Fruit fly (Drosophila melanogaster) whole organism, larva: ENCODE results near the gene CG14965.

Experiments used
- noc ChIP-seq: fragments of 200-800 bp; sonication (Bioruptor generic); optimal IDR thresholded peaks from 3 replicates; lab custom pipeline; 2019; ENCODE audit warnings: missing biosample characterization, mild to moderate bottlenecking, missing genetic modification characterization, moderate library complexity

The CG14965 gene

DNA sequence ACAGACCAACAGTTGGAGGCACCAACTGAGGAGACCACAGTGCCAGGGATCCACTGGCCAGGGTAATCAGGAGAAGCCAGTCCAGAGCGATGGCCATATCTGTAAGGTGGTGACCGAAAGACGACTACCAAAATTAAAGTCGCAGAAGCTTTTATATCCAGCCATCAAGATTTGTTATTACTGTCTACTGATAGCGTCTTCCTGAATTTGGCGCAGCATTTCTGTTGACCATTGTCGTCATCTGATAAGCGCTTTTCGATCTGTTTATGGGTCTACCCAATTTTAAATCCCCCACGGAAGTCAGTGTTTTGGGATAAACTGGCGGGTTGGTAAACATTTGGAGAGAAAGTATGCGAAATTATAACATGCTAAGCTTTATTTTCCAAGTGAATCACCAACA is 19.8 kb downstream of the CG14965 start, which contains the start of gene CG14963:
Gene CG14963 (minus strand): TSS at position 101 of the 400 bp plus-strand sequence.
- TF ChIP-seq noc (tag; lab: Kevin White, UChicago), result no peak

dm6 chr3L:3169107-3169506 is 23.2 kb downstream of the CG14965 start, which contains the start of the genes CG32278 and CG32281:
Gene CG32278 (plus strand): TSS chr3L:3169286.
Gene CG32281 (plus strand): TSS chr3L:3169375.
- TF ChIP-seq noc (tag; lab: Kevin White, UChicago), result no peak

dm6 chr3L:3166200-3166695 is 26.0 kb downstream of the CG14965 start, which contains the start of gene Asciz:
Gene Asciz (minus strand): TSS chr3L:3166250.
- no peak for TF ChIP-seq noc (tag; lab: Kevin White, UChicago)

DNA sequence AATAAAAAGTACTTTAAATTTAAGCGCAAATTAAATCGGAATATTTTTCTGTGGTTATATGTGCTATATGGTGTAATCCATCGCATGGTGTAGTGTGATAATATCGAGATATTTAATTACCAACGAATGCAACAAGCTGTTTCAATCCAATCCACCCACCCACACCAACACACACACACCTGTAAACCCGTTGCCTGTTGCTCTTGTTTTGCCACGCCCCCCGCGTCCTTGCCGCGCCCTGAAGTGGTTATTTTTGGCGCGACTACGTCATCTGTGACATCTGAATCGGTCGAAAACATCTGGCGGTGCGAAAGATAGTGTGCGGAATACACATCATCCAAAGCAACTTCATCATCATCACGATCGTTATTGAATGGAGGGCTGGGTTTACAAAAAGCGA is 26.9 kb downstream of the CG14965 start:
- no peak for TF ChIP-seq noc (tag; lab: Kevin White, UChicago)

dm6 chr3L:3164951-3165350 is 27.3 kb downstream of the CG14965 start, which contains the start of gene CG32280:
Gene CG32280 (plus strand): TSS chr3L:3165181.
- TF ChIP-seq noc (tag; lab: Kevin White, UChicago), result peak; percentile 36

DNA sequence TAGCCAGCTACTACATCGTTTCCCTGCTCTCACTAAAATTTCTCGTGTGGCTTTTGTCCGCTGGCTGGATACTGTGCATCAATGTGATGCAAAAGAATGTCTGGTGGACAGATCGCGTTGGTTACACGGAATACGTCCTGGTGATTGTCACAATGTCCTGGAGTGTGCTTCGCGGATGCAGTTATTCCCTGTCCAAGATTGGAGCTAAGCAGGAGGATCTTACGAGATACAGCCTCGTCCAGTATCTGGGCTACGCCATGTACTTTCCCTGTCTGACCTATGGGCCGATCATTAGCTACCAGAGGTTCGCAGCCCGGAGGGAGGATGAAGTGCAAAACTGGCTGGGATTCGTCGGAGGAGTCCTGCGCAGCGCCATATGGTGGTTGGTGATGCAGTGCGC is 29.7 kb downstream of the CG14965 start:
- no peak for TF ChIP-seq noc (tag; lab: Kevin White, UChicago)

- TF ChIP-seq noc (tag; lab: Kevin White, UChicago), result no peak
These were observed 30.3 kb downstream of the CG14965 start, which contains the start of gene rasp for dm6 chr3L:3161968-3162367. Gene rasp (plus strand): TSS chr3L:3162180.

dm6 chr3L:3159309-3160194 is 32.7 kb downstream of the CG14965 start, which contains the start of the genes ND-30 and CG15812:
Gene ND-30 (minus strand): TSS chr3L:3159578.
Gene CG15812 (plus strand): TSS chr3L:3159991.
- TF ChIP-seq noc (tag; lab: Kevin White, UChicago), result no peak

dm6 chr3L:3157651-3158050 is 34.6 kb downstream of the CG14965 start:
- no peak for TF ChIP-seq noc (tag; lab: Kevin White, UChicago)

DNA sequence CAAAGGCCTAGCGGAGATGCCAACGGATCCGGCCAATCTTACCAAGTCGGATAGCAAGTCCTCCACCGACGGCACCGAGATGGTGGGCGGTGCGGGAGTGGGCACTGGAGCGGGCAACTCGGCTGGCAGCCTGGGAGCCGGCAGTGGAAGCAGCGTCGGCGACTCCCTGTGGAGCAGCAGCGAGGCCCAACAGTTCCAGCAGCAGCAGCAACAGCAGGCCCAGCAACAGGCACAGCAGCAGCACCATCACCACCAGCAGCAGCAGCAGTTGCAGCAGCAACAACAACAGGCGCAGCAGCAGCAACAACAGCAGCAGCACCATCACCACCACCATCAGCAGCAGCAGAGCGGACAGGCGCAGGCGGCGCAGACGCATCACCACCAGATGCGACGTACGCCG is 41.9 kb downstream of the CG14965 start:
- no peak for TF ChIP-seq noc (tag; lab: Kevin White, UChicago)

- TF ChIP-seq noc (tag; lab: Kevin White, UChicago), result peak; percentile 60
These were observed 43.0 kb downstream of the CG14965 start for dm6 chr3L:3149060-3149872.

dm6 chr3L:3148125-3149059 is 43.9 kb downstream of the CG14965 start, which contains the start of the genes Usp5 and BtbVII:
Gene Usp5 (minus strand): TSS chr3L:3148358.
Gene BtbVII (plus strand): TSS chr3L:3148646.
- TF ChIP-seq noc (tag; lab: Kevin White, UChicago), result peak; percentile 37

DNA sequence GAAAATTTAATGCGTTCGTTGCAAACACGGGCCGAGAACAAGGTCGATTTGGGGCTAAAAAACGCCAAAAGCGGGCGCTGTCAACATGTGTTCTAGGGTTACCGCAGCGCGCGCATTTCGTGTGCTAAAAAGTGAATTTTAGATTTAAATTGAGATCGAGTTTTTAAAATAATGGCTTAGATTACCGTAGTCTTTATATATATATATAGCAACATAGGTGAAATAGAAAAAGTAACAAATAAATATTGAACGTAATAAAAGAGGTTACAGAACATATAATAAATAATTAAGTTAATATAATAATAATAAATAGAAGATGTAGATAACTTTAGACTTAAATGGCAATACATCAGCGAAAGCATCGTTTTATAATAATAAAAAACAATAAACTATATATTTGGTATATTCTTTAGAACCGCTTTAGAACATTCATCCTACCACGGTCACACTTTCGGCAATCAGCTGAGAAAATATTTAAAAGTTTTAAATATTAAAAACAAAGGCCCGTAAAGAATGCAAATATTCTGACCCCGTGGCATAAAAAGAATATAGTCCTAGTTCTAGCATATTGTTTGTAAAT is 48.8 kb downstream of the CG14965 start, which contains the start of the genes CG11537 and Alg2:
Gene CG11537 (minus strand): TSS at position 75 of the 580 bp plus-strand sequence.
Gene Alg2 (plus strand): TSS at position 426 of the 580 bp plus-strand sequence.
- no peak for TF ChIP-seq noc (tag; lab: Kevin White, UChicago)
